Fruit fly (Drosophila melanogaster) whole organism, embryonic: ENCODE data around the gene CG42299.
A peak's percentile ranks its signal among the peaks of the same experiment; 100 is the strongest.

Source experiments
- Ada2b ChIP-seq: fragments of 200-800 bp; sonication (Bioruptor generic); IDR thresholded peaks from 2 replicates; pipeline ENCODE4 v1.3.6; 2022; ENCODE audit warnings: missing biosample characterization, missing genetic modification characterization
- Atf6 ChIP-seq: fragments of 200-800 bp; sonication (Bioruptor generic); IDR thresholded peaks from 2 replicates; pipeline ENCODE4 v1.3.6; 2022; ENCODE audit warnings: missing biosample characterization, missing genetic modification characterization
- CG10462 ChIP-seq: fragments of 200-800 bp; sonication (Bioruptor generic); optimal IDR thresholded peaks from 2 replicates; lab custom pipeline; 2016; ENCODE audit warnings: missing biosample characterization, missing genetic modification characterization
- CG10959 ChIP-seq: fragments of 200-800 bp; sonication (Bioruptor generic); IDR thresholded peaks from 2 replicates; pipeline ENCODE4 v1.3.6; 2022; ENCODE audit warnings: missing biosample characterization, missing genetic modification characterization
- CG11398 ChIP-seq: fragments of 200-800 bp; sonication (Bioruptor generic); optimal IDR thresholded peaks from 2 replicates; lab custom pipeline; 2016; ENCODE audit warnings: missing biosample characterization, missing genetic modification characterization
- CG12104 ChIP-seq: fragments of 200-800 bp; sonication (Bioruptor generic); optimal IDR thresholded peaks from 3 replicates; lab custom pipeline; 2016; ENCODE audit warnings: missing biosample characterization, missing genetic modification characterization
- CG14441 ChIP-seq: fragments of 200-800 bp; sonication (Bioruptor generic); IDR thresholded peaks from 2 replicates; pipeline ENCODE4 v1.3.6; 2022; ENCODE audit warnings: missing biosample characterization, missing genetic modification characterization
- CG15601 ChIP-seq: fragments of 200-800 bp; sonication (Bioruptor generic); optimal IDR thresholded peaks from 3 replicates; lab custom pipeline; 2019; ENCODE audit warnings: missing biosample characterization, mild to moderate bottlenecking, missing genetic modification characterization, moderate library complexity
- CG17829 ChIP-seq: fragments of 200-800 bp; optimal IDR thresholded peaks from 2 replicates; lab custom pipeline; 2019; ENCODE audit warnings: missing biosample characterization, mild to moderate bottlenecking, missing genetic modification characterization, moderate library complexity
- CG18619 ChIP-seq: fragments of 200-800 bp; sonication (Bioruptor generic); optimal IDR thresholded peaks from 3 replicates; lab custom pipeline; 2017; ENCODE audit warnings: missing biosample characterization, mild to moderate bottlenecking, missing genetic modification characterization
- CG2875 ChIP-seq: fragments of 200-800 bp; sonication (Bioruptor generic); optimal IDR thresholded peaks from 2 replicates; lab custom pipeline; 2017; ENCODE audit warnings: missing biosample characterization, mild to moderate bottlenecking, missing genetic modification characterization, missing genetic modification reagents
- CG3163 ChIP-seq: fragments of 200-800 bp; sonication (Bioruptor generic); optimal IDR thresholded peaks from 3 replicates; lab custom pipeline; 2016; ENCODE audit warnings: missing biosample characterization, missing genetic modification characterization
- CG32532 ChIP-seq: fragments of 200-800 bp; sonication (Bioruptor generic); IDR thresholded peaks from 2 replicates; pipeline ENCODE4 v1.3.6; 2022; ENCODE audit warnings: missing biosample characterization, missing genetic modification characterization
- CG4424 ChIP-seq: fragments of 200-800 bp; sonication (Bioruptor generic); optimal IDR thresholded peaks from 3 replicates; lab custom pipeline; 2016; ENCODE audit warnings: missing biosample characterization, missing genetic modification characterization
- CG6765 ChIP-seq: fragments of 200-800 bp; sonication (Bioruptor generic); optimal IDR thresholded peaks from 3 replicates; lab custom pipeline; 2017; ENCODE audit warnings: missing biosample characterization, mild to moderate bottlenecking, missing genetic modification characterization
- CG6854 ChIP-seq: fragments of 200-800 bp; sonication (Bioruptor generic); optimal IDR thresholded peaks from 3 replicates; lab custom pipeline; 2017; ENCODE audit warnings: missing biosample characterization, mild to moderate bottlenecking, missing genetic modification characterization
- CG7839 ChIP-seq: fragments of 200-800 bp; sonication (Bioruptor generic); optimal IDR thresholded peaks from 3 replicates; lab custom pipeline; 2018; ENCODE audit warnings: missing biosample characterization, mild to moderate bottlenecking, missing genetic modification characterization, moderate library complexity
- CoRest ChIP-seq: fragments of 200-800 bp; sonication (Bioruptor generic); optimal IDR thresholded peaks from 3 replicates; lab custom pipeline; 2018; ENCODE audit warnings: missing biosample characterization, mild to moderate bottlenecking, missing genetic modification characterization, moderate library complexity
- Dad ChIP-seq: fragments of 200-800 bp; sonication (Bioruptor generic); optimal IDR thresholded peaks from 3 replicates; lab custom pipeline; 2016; ENCODE audit warnings: missing biosample characterization, missing genetic modification characterization
- Dbx ChIP-seq: fragments of 200-800 bp; sonication (Bioruptor generic); IDR thresholded peaks from 3 replicates; pipeline ENCODE4 v1.3.6; 2022; ENCODE audit warnings: missing biosample characterization, missing genetic modification characterization
- Dref ChIP-seq: fragments of 200-800 bp; sonication (Bioruptor generic); IDR thresholded peaks from 2 replicates; pipeline ENCODE4 v1.3.6; 2022; ENCODE audit warnings: missing biosample characterization, missing genetic modification characterization
- Ets97D ChIP-seq: fragments of 200-800 bp; sonication (Bioruptor generic); optimal IDR thresholded peaks from 3 replicates; lab custom pipeline; 2016; ENCODE audit warnings: missing biosample characterization, missing genetic modification characterization
- HLH3B ChIP-seq: fragments of 200-800 bp; sonication (Bioruptor generic); IDR thresholded peaks from 2 replicates; pipeline ENCODE4 v1.3.6; 2022; ENCODE audit warnings: missing biosample characterization, missing genetic modification characterization
- MTF-1 ChIP-seq: fragments of 200-800 bp; sonication (Bioruptor generic); optimal IDR thresholded peaks from 2 replicates; lab custom pipeline; 2018; ENCODE audit warnings: missing biosample characterization, mild to moderate bottlenecking, missing genetic modification characterization, borderline replicate concordance
- Myb ChIP-seq: fragments of 200-800 bp; sonication (Bioruptor generic); optimal IDR thresholded peaks from 2 replicates; lab custom pipeline; 2016; ENCODE audit warnings: missing biosample characterization, missing genetic modification characterization
- NfI ChIP-seq: fragments of 200-800 bp; sonication (Bioruptor generic); optimal IDR thresholded peaks from 3 replicates; lab custom pipeline; 2018; ENCODE audit warnings: missing biosample characterization, mild to moderate bottlenecking, missing genetic modification characterization, moderate library complexity
- Oaz ChIP-seq: fragments of 200-800 bp; sonication (Bioruptor generic); IDR thresholded peaks from 2 replicates; pipeline ENCODE4 v1.3.6; 2022; ENCODE audit warnings: missing biosample characterization, missing genetic modification characterization
- chn ChIP-seq: fragments of 200-800 bp; sonication (Bioruptor generic); optimal IDR thresholded peaks from 2 replicates; lab custom pipeline; 2016; ENCODE audit warnings: missing biosample characterization, missing genetic modification characterization
- ci ChIP-seq: fragments of 200-800 bp; sonication (Bioruptor generic); IDR thresholded peaks from 3 replicates; pipeline ENCODE4 v1.3.6; 2022; ENCODE audit warnings: missing biosample characterization, missing genetic modification characterization
- dysf ChIP-seq: fragments of 200-800 bp; sonication (Bioruptor generic); IDR thresholded peaks from 3 replicates; pipeline ENCODE4 v1.3.6; 2022; ENCODE audit warnings: missing biosample characterization, missing genetic modification characterization
- ems ChIP-seq: fragments of 200-800 bp; sonication (Bioruptor generic); optimal IDR thresholded peaks from 3 replicates; lab custom pipeline; 2016; ENCODE audit warnings: missing biosample characterization, missing genetic modification characterization
- en ChIP-seq: fragments of 200-800 bp; sonication (Bioruptor generic); optimal IDR thresholded peaks from 2 replicates; lab custom pipeline; 2016; ENCODE audit warnings: missing biosample characterization, missing genetic modification characterization
- fd96Cb ChIP-seq: fragments of 200-800 bp; sonication (Bioruptor generic); optimal IDR thresholded peaks from 2 replicates; lab custom pipeline; 2018; ENCODE audit warnings: missing biosample characterization, mild to moderate bottlenecking, missing genetic modification characterization, moderate library complexity
- ftz-f1 ChIP-seq: fragments of 200-800 bp; sonication (Bioruptor generic); optimal IDR thresholded peaks from 2 replicates; lab custom pipeline; 2016; ENCODE audit warnings: missing biosample characterization, missing genetic modification characterization
- grau ChIP-seq: fragments of 200-800 bp; optimal IDR thresholded peaks from 3 replicates; lab custom pipeline; 2019; ENCODE audit warnings: missing biosample characterization, mild to moderate bottlenecking, missing genetic modification characterization, moderate library complexity
- her ChIP-seq: fragments of 200-800 bp; sonication (Bioruptor generic); optimal IDR thresholded peaks from 2 replicates; lab custom pipeline; 2016; ENCODE audit warnings: missing biosample characterization, missing genetic modification characterization
- jumu ChIP-seq: fragments of 200-800 bp; sonication (Bioruptor generic); optimal IDR thresholded peaks from 3 replicates; lab custom pipeline; 2016; ENCODE audit warnings: missing biosample characterization, missing genetic modification characterization
- knrl ChIP-seq: fragments of 200-800 bp; sonication (Bioruptor generic); IDR thresholded peaks from 3 replicates; pipeline ENCODE4 v1.3.6; 2022; ENCODE audit warnings: missing biosample characterization, missing genetic modification characterization; ENCODE audit not compliant: partially characterized antibody
- lbe ChIP-seq: fragments of 200-800 bp; sonication (Bioruptor generic); optimal IDR thresholded peaks from 2 replicates; lab custom pipeline; 2016; ENCODE audit warnings: missing biosample characterization, mild to moderate bottlenecking, missing genetic modification characterization
- lilli ChIP-seq: fragments of 200-800 bp; sonication (Bioruptor generic); optimal IDR thresholded peaks from 3 replicates; lab custom pipeline; 2016; ENCODE audit warnings: missing biosample characterization, missing genetic modification characterization
- odd ChIP-seq: fragments of 200-800 bp; sonication (Bioruptor generic); optimal IDR thresholded peaks from 2 replicates; lab custom pipeline; 2017; ENCODE audit warnings: missing biosample characterization, mild to moderate bottlenecking, missing genetic modification characterization
- otp ChIP-seq: fragments of 200-800 bp; sonication (Bioruptor generic); IDR thresholded peaks from 3 replicates; pipeline ENCODE4, ENCODE4 v1.3.6; 2022; ENCODE audit warnings: missing biosample characterization, missing genetic modification characterization
- p53 ChIP-seq: fragments of 200-800 bp; sonication (Bioruptor generic); optimal IDR thresholded peaks from 2 replicates; lab custom pipeline; 2016; ENCODE audit warnings: missing biosample characterization, missing genetic modification characterization
- pan ChIP-seq, 4 experiments: fragments of >200 bp in 3 of 4; fragments of 200-800 bp in 1 of 4; sonication (Bioruptor generic) in 1 of 4; optimal IDR thresholded peaks in 3 of 4; IDR thresholded peaks in 1 of 4; 2 replicates each; pipeline versions ENCODE4 v1.3.6 to Lab custom; 2017 to 2022; ENCODE audit warnings: missing biosample characterization in 2 of 4, missing genetic modification characterization in 2 of 4, mixed read lengths in 1 of 4
- pho ChIP-seq: fragments of 200-800 bp; sonication (Bioruptor generic); optimal IDR thresholded peaks from 2 replicates; lab custom pipeline; 2016; ENCODE audit warnings: missing biosample characterization, missing genetic modification characterization
- pum ChIP-seq: fragments of 200-800 bp; sonication (Bioruptor generic); optimal IDR thresholded peaks from 2 replicates; lab custom pipeline; 2016; ENCODE audit warnings: missing biosample characterization, missing genetic modification characterization
- schlank ChIP-seq: fragments of 200-800 bp; sonication (Bioruptor generic); optimal IDR thresholded peaks from 2 replicates; lab custom pipeline; 2018; ENCODE audit warnings: missing biosample characterization, mild to moderate bottlenecking, missing genetic modification characterization
- shn ChIP-seq: fragments of 200-800 bp; sonication (Bioruptor generic); optimal IDR thresholded peaks from 3 replicates; lab custom pipeline; 2016; ENCODE audit warnings: missing biosample characterization, missing genetic modification characterization
- tap ChIP-seq: fragments of 200-800 bp; optimal IDR thresholded peaks from 3 replicates; lab custom pipeline; 2019; ENCODE audit warnings: missing biosample characterization, mild to moderate bottlenecking, missing genetic modification characterization, moderate library complexity
- tin ChIP-seq: fragments of 200-800 bp; sonication (Bioruptor generic); optimal IDR thresholded peaks from 3 replicates; lab custom pipeline; 2016; ENCODE audit warnings: missing biosample characterization, missing genetic modification characterization
- unpg ChIP-seq: fragments of 200-800 bp; sonication (Bioruptor generic); optimal IDR thresholded peaks from 3 replicates; lab custom pipeline; 2018; ENCODE audit warnings: missing biosample characterization, mild to moderate bottlenecking, missing genetic modification characterization, moderate library complexity

The CG42299 gene

DNA sequence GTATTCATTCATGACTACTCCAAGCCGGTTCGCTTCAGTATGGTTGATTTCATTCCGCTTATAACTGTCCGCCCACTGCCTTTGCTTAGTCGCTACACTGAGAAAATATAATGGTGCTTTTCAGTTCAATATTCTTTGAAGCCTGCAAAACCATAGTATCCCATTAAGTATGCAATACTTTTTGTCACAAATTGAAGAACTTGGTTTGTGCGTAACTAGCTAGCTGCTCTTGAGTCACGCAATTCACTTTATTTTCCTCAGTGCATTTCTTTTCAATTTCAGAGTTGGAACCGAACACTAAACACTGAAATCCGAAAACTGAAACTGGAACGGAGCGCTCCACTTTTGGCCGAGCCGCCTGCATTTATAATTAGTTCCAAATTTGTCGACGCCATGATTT is 24.2 kb upstream of the CG42299 start (continued):
- no peak for TF ChIP-seq CG6854 (GFP tag; lab: Kevin White, UChicago)
- no peak for TF ChIP-seq CG10959 (GFP tag; lab: Robert Waterston, UW)
- peak; percentile 1 for TF ChIP-seq pho
- peak; percentile 55 for TF ChIP-seq tin
- TF ChIP-seq ci (GFP tag; lab: Robert Waterston, UW) = peak; percentile 74; the same call in 2 of the 3 replicates
- peak; percentile 52; the same call in 1 of the 2 replicates for TF ChIP-seq Ada2b (GFP tag; lab: Robert Waterston, UW)
- peak; percentile 77 for TF ChIP-seq CG14441 (GFP tag; lab: Robert Waterston, UW)
- peak; percentile 52 for TF ChIP-seq CG4424
- peak; percentile 2 for TF ChIP-seq CG2875 (GFP tag; lab: Kevin White, UChicago)
- TF ChIP-seq NfI = peak; percentile 45
- TF ChIP-seq CG17829 (tag; lab: Kevin White, UChicago) = peak; percentile 48
- peak; percentile 70 for TF ChIP-seq fd96Cb (tag; lab: Kevin White, UChicago)
- TF ChIP-seq CG11398 = no peak
- peak; percentile 7 for TF ChIP-seq Ets97D (GFP tag; lab: Kevin White, UChicago)
- TF ChIP-seq pum = peak; percentile 54
- TF ChIP-seq knrl (GFP tag; lab: Robert Waterston, UW) = no peak
- peak; percentile 29 for TF ChIP-seq jumu (GFP tag; lab: Kevin White, UChicago)
- TF ChIP-seq MTF-1 (GFP tag; lab: Kevin White, UChicago) = peak; percentile 36
- peak; percentile 68 for TF ChIP-seq unpg (GFP tag; lab: Kevin White, UChicago)
- no peak for TF ChIP-seq CG12104 (GFP tag; lab: Kevin White, UChicago)
- peak; percentile 54 for TF ChIP-seq lilli (GFP tag; lab: Kevin White, UChicago)
- 0 out of 3 replicates have a peak, but pooled peaks have one; percentile 29 for TF ChIP-seq otp
- no peak for TF ChIP-seq Atf6
- TF ChIP-seq Dad (GFP tag; lab: Kevin White, UChicago) = peak; percentile 23
- TF ChIP-seq odd = peak; percentile 26
- TF ChIP-seq tap (tag; lab: Kevin White, UChicago) = peak; percentile 54
- TF ChIP-seq grau (tag; lab: Kevin White, UChicago) = peak; percentile 68
- no peak for TF ChIP-seq pan (optimal IDR thresholded peaks at IDR 0.05; lab: Kevin White, UChicago)
- TF ChIP-seq pan (GFP tag; optimal IDR thresholded peaks at IDR 0.05 in 1 of 2, IDR thresholded peaks at IDR 0.05 in 1 of 2) = peak in 1 of 2 experiments; percentile 82
- TF ChIP-seq CG18619 (GFP tag; lab: Kevin White, UChicago) = no peak
- 0 out of 3 replicates have a peak, but pooled peaks have one; percentile 43 for TF ChIP-seq Dbx (GFP tag; lab: Robert Waterston, UW)
- TF ChIP-seq CG10462 = no peak
- TF ChIP-seq dysf (GFP tag; lab: Robert Waterston, UW) = peak; percentile 79
- peak; percentile 50 for TF ChIP-seq en (GFP tag; lab: Kevin White, UChicago)
- TF ChIP-seq CG6765 = no peak
- TF ChIP-seq ems (GFP tag; lab: Kevin White, UChicago) = peak; percentile 25
- TF ChIP-seq schlank (tag; lab: Kevin White, UChicago) = peak; percentile 30
- TF ChIP-seq CG32532 (GFP tag; lab: Robert Waterston, UW) = peak; percentile 57
- peak; percentile 19 for TF ChIP-seq chn (GFP tag; lab: Kevin White, UChicago)
- TF ChIP-seq her (GFP tag; lab: Kevin White, UChicago) = peak; percentile 41
- no peak for TF ChIP-seq Dref (GFP tag; lab: Robert Waterston, UW)
- peak; percentile 77 for TF ChIP-seq HLH3B (GFP tag; lab: Robert Waterston, UW)
- TF ChIP-seq lbe (GFP tag; lab: Kevin White, UChicago) = no peak
- TF ChIP-seq p53 = no peak
- TF ChIP-seq ftz-f1 (GFP tag; lab: Kevin White, UChicago) = no peak
- TF ChIP-seq CG7839 = peak; percentile 77
- TF ChIP-seq CG15601 (tag; lab: Kevin White, UChicago) = peak; percentile 23
- TF ChIP-seq CoRest (tag; lab: Kevin White, UChicago) = peak; percentile 66
- peak; percentile 26 for TF ChIP-seq shn (GFP tag; lab: Kevin White, UChicago)
- peak; percentile 6 for TF ChIP-seq CG3163 (GFP tag; lab: Kevin White, UChicago)
- peak; percentile 36 for TF ChIP-seq Myb (GFP tag; lab: Kevin White, UChicago)
- peak; percentile 43; the same call in 1 of the 2 replicates for TF ChIP-seq Oaz (GFP tag; lab: Robert Waterston, UW)
